Fruit fly (Drosophila melanogaster) whole organism, pupa: ENCODE measurements around the gene Sas-6.
A peak's percentile ranks its signal among the peaks of the same experiment; 100 is the strongest.

Experiments used
- CG10348 ChIP-seq: fragments of 200-800 bp; sonication (Bioruptor generic); IDR thresholded peaks from 2 replicates; pipeline ENCODE4 v1.3.6; 2022; ENCODE audit warnings: missing biosample characterization, missing genetic modification characterization
- CG12605 ChIP-seq: fragments of 200-800 bp; sonication (Bioruptor generic); IDR thresholded peaks from 2 replicates; pipeline ENCODE4 v1.3.6; 2022; ENCODE audit warnings: missing biosample characterization, missing genetic modification characterization
- CG13204 ChIP-seq: fragments of 200-800 bp; sonication (Bioruptor generic); optimal IDR thresholded peaks from 2 replicates; lab custom pipeline; 2018; ENCODE audit warnings: missing biosample characterization, mild to moderate bottlenecking, missing genetic modification characterization, moderate library complexity
- CG14655 ChIP-seq: fragments of 200-800 bp; sonication (Bioruptor generic); optimal IDR thresholded peaks from 3 replicates; lab custom pipeline; 2017; ENCODE audit warnings: mild to moderate bottlenecking, missing biosample characterization, missing genetic modification reagents, missing genetic modification characterization
- CG15710 ChIP-seq: fragments of 200-800 bp; sonication (Bioruptor generic); optimal IDR thresholded peaks from 2 replicates; lab custom pipeline; 2018; ENCODE audit warnings: missing biosample characterization, mild to moderate bottlenecking, missing genetic modification characterization, moderate library complexity
- CG17806 ChIP-seq: fragments of 200-800 bp; sonication (Bioruptor generic); optimal IDR thresholded peaks from 2 replicates; lab custom pipeline; 2018; ENCODE audit warnings: missing biosample characterization, mild to moderate bottlenecking, missing genetic modification characterization, moderate library complexity
- CG32121 ChIP-seq: fragments of 200-800 bp; sonication (Bioruptor generic); IDR thresholded peaks from 2 replicates; pipeline ENCODE4 v1.3.6; 2022; ENCODE audit warnings: missing biosample characterization, missing genetic modification characterization
- CG34367 ChIP-seq: fragments of 200-800 bp; sonication (Bioruptor generic); optimal IDR thresholded peaks from 2 replicates; lab custom pipeline; 2018; ENCODE audit warnings: missing biosample characterization, mild to moderate bottlenecking, missing genetic modification characterization
- CG4496 ChIP-seq: fragments of 200-800 bp; sonication (Bioruptor generic); IDR thresholded peaks from 3 replicates; pipeline ENCODE4 v1.3.6; 2022; ENCODE audit warnings: missing biosample characterization, missing genetic modification characterization
- CG8159 ChIP-seq: fragments of 200-800 bp; sonication (Bioruptor generic); optimal IDR thresholded peaks from 3 replicates; lab custom pipeline; 2018; ENCODE audit warnings: missing biosample characterization, mild to moderate bottlenecking, missing genetic modification characterization, moderate library complexity
- CG8301 ChIP-seq: fragments of 200-800 bp; sonication (Bioruptor generic); optimal IDR thresholded peaks from 2 replicates; lab custom pipeline; 2018; ENCODE audit warnings: missing biosample characterization, mild to moderate bottlenecking, missing genetic modification characterization
- CG9948 ChIP-seq: fragments of 200-800 bp; sonication (Bioruptor generic); optimal IDR thresholded peaks from 2 replicates; lab custom pipeline; 2018; ENCODE audit warnings: missing biosample characterization, mild to moderate bottlenecking, missing genetic modification characterization, moderate library complexity
- D1 ChIP-seq: fragments of 200-800 bp; sonication (Bioruptor generic); optimal IDR thresholded peaks from 2 replicates; lab custom pipeline; 2018; ENCODE audit warnings: missing biosample characterization, mild to moderate bottlenecking, missing genetic modification characterization, moderate library complexity
- EcR ChIP-seq: fragments of 200-800 bp; sonication (Bioruptor generic); optimal IDR thresholded peaks from 3 replicates; lab custom pipeline; 2019; ENCODE audit warnings: missing biosample characterization, missing genetic modification characterization, mild to moderate bottlenecking, moderate library complexity, missing genetic modification reagents
- Ets98B ChIP-seq: fragments of 200-800 bp; sonication (Bioruptor generic); IDR thresholded peaks from 2 replicates; pipeline ENCODE4 v1.3.6; 2022; ENCODE audit warnings: missing biosample characterization, missing genetic modification characterization
- Pif1A ChIP-seq: fragments of 200-800 bp; sonication (Bioruptor generic); optimal IDR thresholded peaks from 3 replicates; lab custom pipeline; 2016; ENCODE audit warnings: missing biosample characterization, missing genetic modification characterization
- Pif1B ChIP-seq: fragments of 200-800 bp; sonication (Bioruptor generic); optimal IDR thresholded peaks from 3 replicates; lab custom pipeline; 2016; ENCODE audit warnings: missing biosample characterization, missing genetic modification characterization
- Snoo ChIP-seq: fragments of 200-800 bp; sonication (Bioruptor generic); optimal IDR thresholded peaks from 3 replicates; lab custom pipeline; 2017; ENCODE audit warnings: missing biosample characterization, mild to moderate bottlenecking, missing genetic modification characterization, inconsistent platforms
- fd96Ca ChIP-seq: fragments of 200-800 bp; sonication (Bioruptor generic); IDR thresholded peaks from 3 replicates; pipeline ENCODE4 v1.3.6; 2022; ENCODE audit warnings: missing biosample characterization, missing genetic modification characterization
- gl ChIP-seq: fragments of 200-800 bp; sonication (Bioruptor generic); optimal IDR thresholded peaks from 2 replicates; lab custom pipeline; 2018; ENCODE audit warnings: missing biosample characterization, mild to moderate bottlenecking, missing genetic modification characterization
- rn ChIP-seq: fragments of 200-800 bp; sonication (Bioruptor generic); IDR thresholded peaks from 2 replicates; pipeline ENCODE4 v1.3.6; 2022; ENCODE audit warnings: missing biosample characterization, missing genetic modification characterization

Sas-6 gene

DNA sequence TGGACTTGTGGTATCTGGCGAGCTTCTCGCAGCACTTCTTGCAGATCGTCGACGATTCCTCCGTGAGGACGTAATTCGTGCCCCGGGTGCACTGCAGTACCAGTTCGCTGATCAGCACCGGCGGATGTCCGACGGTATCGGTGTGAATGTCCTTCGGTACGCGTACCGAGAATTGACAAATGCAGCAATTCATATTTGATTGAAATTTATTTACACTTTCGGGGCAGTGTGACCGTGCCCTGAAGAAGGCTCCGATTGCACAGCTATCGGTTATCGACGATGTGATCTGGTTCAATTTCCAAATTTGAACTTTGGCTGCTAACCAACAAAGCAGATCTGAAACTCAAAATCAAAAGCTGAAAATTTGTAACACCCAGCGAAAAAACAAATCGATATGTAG, 41.5 kb downstream of the Sas-6 start, which contains the start of gene ZIPIC:
Gene ZIPIC (minus strand): TSS at position 262 of the 400 bp plus-strand sequence.
- no peak for TF ChIP-seq EcR (GFP tag; lab: Kevin White, UChicago)
- TF ChIP-seq Pif1B (GFP tag; lab: Kevin White, UChicago) = no peak
- TF ChIP-seq CG34367 (tag; lab: Kevin White, UChicago) = no peak
- no peak for TF ChIP-seq CG4496 (GFP tag; lab: Robert Waterston, UW)
- TF ChIP-seq fd96Ca (GFP tag; lab: Robert Waterston, UW) = no peak

DNA sequence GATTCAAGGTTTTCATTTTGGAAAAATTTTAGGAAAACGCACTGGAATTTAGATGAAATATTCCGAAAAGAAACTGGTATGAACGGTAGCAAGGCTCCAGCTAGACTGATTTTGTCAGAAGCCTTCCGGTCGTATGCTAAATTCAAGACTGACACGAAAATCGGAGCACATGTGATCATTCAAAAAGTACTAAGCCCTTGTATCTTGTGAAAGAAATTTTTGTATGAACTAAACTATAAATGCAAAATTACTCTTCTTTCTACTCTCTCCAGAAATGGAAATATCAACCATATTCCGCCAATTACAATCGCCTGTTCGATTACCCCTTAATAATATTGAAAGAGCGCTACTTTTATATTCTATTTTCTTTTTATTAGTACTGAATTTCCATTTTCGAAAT, 42.5 kb downstream of the Sas-6 start, which contains the start of gene ocn:
Gene ocn (minus strand): TSS at position 101 of the 400 bp plus-strand sequence.
- TF ChIP-seq CG34367 (tag; lab: Kevin White, UChicago) = no peak
- no peak for TF ChIP-seq CG10348 (GFP tag; lab: Robert Waterston, UW)
- TF ChIP-seq CG4496 (GFP tag; lab: Robert Waterston, UW) = no peak
- TF ChIP-seq Snoo (tag; lab: Kevin White, UChicago) = no peak
- no peak for TF ChIP-seq CG32121 (GFP tag; lab: Robert Waterston, UW)
- TF ChIP-seq CG17806 (tag; lab: Kevin White, UChicago) = no peak
- no peak for TF ChIP-seq Pif1B (GFP tag; lab: Kevin White, UChicago)

DNA sequence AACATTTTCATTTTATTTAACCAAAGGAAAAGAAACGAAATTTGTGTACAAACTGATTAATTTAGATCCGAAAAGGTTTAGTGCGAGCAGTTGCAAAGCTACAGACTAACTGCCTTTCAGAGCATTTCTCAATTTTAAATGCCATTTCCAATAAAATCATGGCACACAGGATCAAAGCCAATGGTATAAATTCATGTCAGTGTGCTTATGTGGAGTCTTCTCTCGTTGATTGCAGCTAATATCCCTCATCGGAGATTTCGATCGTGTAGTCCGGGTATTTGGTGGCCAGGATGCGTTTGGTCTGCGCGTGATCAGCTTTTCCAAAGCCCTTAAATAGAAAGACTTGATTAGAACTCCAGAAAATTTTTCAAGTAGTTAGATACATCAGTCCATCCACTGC, 43.5 kb downstream of the Sas-6 start, which contains the start of gene janB:
Gene janB (minus strand): TSS at position 101 of the 400 bp plus-strand sequence.
- TF ChIP-seq fd96Ca (GFP tag; lab: Robert Waterston, UW) (no peak), CG32121 (GFP tag; lab: Robert Waterston, UW) (no peak)

DNA sequence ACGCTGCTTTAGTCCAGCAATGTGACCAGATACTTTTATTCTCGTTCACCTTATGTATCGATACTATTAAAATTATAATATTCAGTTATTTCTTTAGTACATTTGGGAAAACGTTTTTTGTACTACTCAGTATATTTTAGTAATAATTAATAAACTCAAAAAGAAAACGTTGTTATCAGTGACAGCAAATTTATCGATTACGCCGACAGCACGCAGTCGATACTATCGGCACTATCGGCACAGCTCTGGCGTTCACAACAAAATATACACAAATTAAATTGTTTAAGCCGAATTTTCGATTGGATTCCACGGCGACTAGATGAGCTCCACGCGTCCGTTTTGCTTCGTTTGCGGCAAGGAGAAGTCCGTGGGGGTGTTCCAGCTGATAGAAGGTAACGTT, 44.3 kb downstream of the Sas-6 start, which contains the start of the genes janA, Sry-alpha and Sry-beta:
Gene janA (minus strand): TSS at position 40 of the 400 bp plus-strand sequence.
Gene Sry-alpha (plus strand): TSS at position 226 of the 400 bp plus-strand sequence.
Gene Sry-beta (plus strand): TSS at position 226 of the 400 bp plus-strand sequence.
- TF ChIP-seq CG15710 (tag; lab: Kevin White, UChicago) (peak; percentile 2), CG32121 (GFP tag; lab: Robert Waterston, UW) (no peak)
- TF ChIP-seq, all 21 proteins: peak for 1

DNA sequence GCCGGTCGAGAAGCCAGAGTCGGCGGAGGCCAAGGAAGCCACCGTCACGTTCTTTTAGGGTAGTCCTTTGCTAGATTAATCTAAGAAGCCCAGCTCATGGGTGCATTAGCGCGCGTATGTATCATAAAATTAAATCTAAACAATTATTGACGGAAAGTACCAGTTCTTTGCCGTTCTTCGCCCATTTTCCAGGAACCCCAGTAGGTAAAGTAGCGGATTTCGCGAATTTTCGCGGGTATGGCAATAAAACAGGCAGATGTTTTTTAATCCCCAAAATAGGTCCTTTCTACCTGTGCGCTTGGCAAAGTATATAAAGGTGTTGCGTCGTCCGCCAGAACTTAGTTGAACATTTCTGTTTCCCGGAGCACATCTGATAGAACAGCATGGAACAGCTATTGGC, 45.7 kb downstream of the Sas-6 start:
- TF ChIP-seq CG34367 (tag; lab: Kevin White, UChicago) = no peak
- TF ChIP-seq Pif1A (GFP tag; lab: Kevin White, UChicago) = no peak
- TF ChIP-seq CG8159 = no peak
- TF ChIP-seq Pif1B (GFP tag; lab: Kevin White, UChicago) = no peak
- TF ChIP-seq CG10348 (GFP tag; lab: Robert Waterston, UW) = no peak
- TF ChIP-seq CG13204 (GFP tag; lab: Kevin White, UChicago) = no peak
- TF ChIP-seq CG14655 = no peak
- TF ChIP-seq D1 = no peak
- TF ChIP-seq Ets98B (GFP tag; lab: Robert Waterston, UW) = no peak
- TF ChIP-seq gl (tag; lab: Kevin White, UChicago) = no peak
- no peak for TF ChIP-seq CG8301
- TF ChIP-seq CG4496 (GFP tag; lab: Robert Waterston, UW) = no peak
- TF ChIP-seq CG12605 (GFP tag; lab: Robert Waterston, UW) = no peak
- TF ChIP-seq CG9948 (tag; lab: Kevin White, UChicago) = no peak
- TF ChIP-seq fd96Ca (GFP tag; lab: Robert Waterston, UW) = no peak
- no peak for TF ChIP-seq CG15710 (tag; lab: Kevin White, UChicago)
- no peak for TF ChIP-seq CG32121 (GFP tag; lab: Robert Waterston, UW)
- TF ChIP-seq, all 21 proteins: peak for 0

DNA sequence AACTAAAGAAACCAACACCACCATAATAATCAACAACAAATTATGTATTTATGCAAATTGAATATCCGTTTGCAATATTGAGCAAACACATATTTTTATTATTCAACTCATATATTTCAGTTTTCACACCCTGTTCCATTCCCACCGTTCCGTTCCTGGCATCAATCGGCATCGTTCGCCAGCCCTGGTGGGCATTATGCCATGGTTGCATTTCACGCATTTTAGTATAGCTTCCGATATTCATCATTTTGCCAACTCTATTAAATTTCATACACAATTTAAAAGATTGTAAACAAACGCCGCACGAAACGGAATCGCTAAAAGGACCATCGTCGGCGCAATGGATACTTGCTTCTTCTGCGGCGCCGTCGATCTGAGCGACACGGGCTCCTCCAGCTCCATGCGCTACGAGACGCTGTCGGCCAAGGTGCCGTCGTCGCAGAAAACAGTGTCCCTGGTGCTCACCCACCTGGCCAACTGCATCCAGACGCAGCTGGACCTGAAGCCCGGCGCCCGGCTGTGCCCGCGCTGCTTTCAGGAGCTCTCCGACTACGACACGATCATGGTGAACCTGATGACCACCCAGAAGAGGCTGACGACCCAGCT, 48.1 kb downstream of the Sas-6 start, which contains the start of gene Sry-delta:
Gene Sry-delta (plus strand): TSS at position 203 of the 606 bp plus-strand sequence.
- TF ChIP-seq Ets98B (GFP tag; lab: Robert Waterston, UW) (peak; percentile 75), fd96Ca (GFP tag; lab: Robert Waterston, UW) (peak; percentile 70; the same call in 2 of the 3 replicates), CG8159 (no peak), CG17806 (tag; lab: Kevin White, UChicago) (peak; percentile 23), CG4496 (GFP tag; lab: Robert Waterston, UW) (peak; percentile 43; the same call in 2 of the 3 replicates), rn (GFP tag; lab: Robert Waterston, UW) (peak; percentile 42; the same call in 1 of the 2 replicates), CG9948 (tag; lab: Kevin White, UChicago) (no peak), CG15710 (tag; lab: Kevin White, UChicago) (peak; percentile 48), Snoo (tag; lab: Kevin White, UChicago) (peak; percentile 65), CG13204 (GFP tag; lab: Kevin White, UChicago) (no peak)
